Fruit fly (Drosophila melanogaster) whole organism, embryonic: ENCODE data around the gene AOX1.

Source experiments
- Antp ChIP-seq: fragments of 200-800 bp; sonication (Bioruptor generic); optimal IDR thresholded peaks from 3 replicates; lab custom pipeline; 2016; ENCODE audit warnings: missing biosample characterization, missing genetic modification characterization
- Blimp-1 ChIP-seq: fragments of 200-800 bp; sonication (Bioruptor generic); optimal IDR thresholded peaks from 3 replicates; lab custom pipeline; 2018; ENCODE audit warnings: missing biosample characterization, missing genetic modification characterization, mild to moderate bottlenecking, moderate library complexity, missing genetic modification reagents
- BtbVII ChIP-seq: fragments of 200-800 bp; sonication (Bioruptor generic); optimal IDR thresholded peaks from 3 replicates; lab custom pipeline; 2017; ENCODE audit warnings: missing biosample characterization, mild to moderate bottlenecking, missing genetic modification characterization
- CG10979 ChIP-seq: fragments of 200-800 bp; sonication (Bioruptor generic); optimal IDR thresholded peaks from 2 replicates; lab custom pipeline; 2018; ENCODE audit warnings: missing biosample characterization, mild to moderate bottlenecking, missing genetic modification characterization, moderate library complexity
- CG11504 ChIP-seq: fragments of 200-800 bp; sonication (Bioruptor generic); optimal IDR thresholded peaks from 3 replicates; lab custom pipeline; 2019; ENCODE audit warnings: missing biosample characterization, mild to moderate bottlenecking, missing genetic modification characterization, moderate library complexity
- CG15514 ChIP-seq: fragments of 200-800 bp; sonication (Bioruptor generic); optimal IDR thresholded peaks from 3 replicates; lab custom pipeline; 2017; ENCODE audit warnings: missing biosample characterization, missing genetic modification characterization, mild to moderate bottlenecking, moderate library complexity, missing genetic modification reagents
- CG18262 ChIP-seq: fragments of 200-800 bp; optimal IDR thresholded peaks from 3 replicates; lab custom pipeline; 2019; ENCODE audit warnings: missing biosample characterization, mild to moderate bottlenecking, missing genetic modification characterization, moderate library complexity
- CG18599 ChIP-seq: fragments of 200-800 bp; sonication (Bioruptor generic); optimal IDR thresholded peaks from 3 replicates; lab custom pipeline; 2017; ENCODE audit warnings: missing biosample characterization, missing genetic modification characterization, mild to moderate bottlenecking, moderate library complexity, missing genetic modification reagents
- CG2678 ChIP-seq: fragments of 200-800 bp; sonication (Bioruptor generic); optimal IDR thresholded peaks from 3 replicates; lab custom pipeline; 2019; ENCODE audit warnings: missing biosample characterization, mild to moderate bottlenecking, missing genetic modification characterization, moderate library complexity
- CG2712 ChIP-seq: fragments of 200-800 bp; optimal IDR thresholded peaks from 3 replicates; lab custom pipeline; 2019; ENCODE audit warnings: missing biosample characterization, mild to moderate bottlenecking, missing genetic modification characterization, moderate library complexity
- CG32767 ChIP-seq: fragments of 200-800 bp; sonication (Bioruptor generic); IDR thresholded peaks from 2 replicates; pipeline ENCODE4 v1.3.6; 2022; ENCODE audit warnings: missing biosample characterization, missing genetic modification characterization
- CG4404 ChIP-seq: fragments of 200-800 bp; sonication (Bioruptor generic); IDR thresholded peaks from 2 replicates; pipeline ENCODE4 v1.3.6; 2022; ENCODE audit warnings: missing biosample characterization, missing genetic modification characterization
- CG4617 ChIP-seq: fragments of 200-800 bp; sonication (Bioruptor generic); optimal IDR thresholded peaks from 3 replicates; lab custom pipeline; 2016; ENCODE audit warnings: missing biosample characterization, missing genetic modification characterization, borderline replicate concordance
- D ChIP-seq, 2 experiments: fragments of 200-800 bp in 1 of 2; fragments of >200 bp in 1 of 2; sonication (Bioruptor generic) in 1 of 2; optimal IDR thresholded peaks; 2 replicates in 1 of 2; 3 replicates in 1 of 2; lab custom pipeline; 2017; ENCODE audit warnings: mild to moderate bottlenecking in 1 of 2, missing biosample characterization in 1 of 2, missing genetic modification characterization in 1 of 2, missing genetic modification reagents in 1 of 2
- Dad ChIP-seq: fragments of 200-800 bp; sonication (Bioruptor generic); optimal IDR thresholded peaks from 3 replicates; lab custom pipeline; 2016; ENCODE audit warnings: missing biosample characterization, missing genetic modification characterization
- Dfd ChIP-seq, 2 experiments: fragments of >200 bp; optimal IDR thresholded peaks; 2 replicates each; lab custom pipeline; 2017; ENCODE audit warnings: missing biosample characterization in 2 of 2, missing genetic modification characterization in 2 of 2
- Drgx ChIP-seq: fragments of 200-800 bp; sonication (Bioruptor generic); IDR thresholded peaks from 2 replicates; pipeline ENCODE4 v1.3.6; 2022; ENCODE audit warnings: missing biosample characterization, missing genetic modification characterization
- Ets65A ChIP-seq: fragments of 200-800 bp; sonication (Bioruptor generic); peaks from one replicate; lab custom pipeline; 2016; ENCODE audit warnings: missing biosample characterization, missing genetic modification characterization
- Kr ChIP-seq: fragments of 200-800 bp; sonication (Bioruptor generic); optimal IDR thresholded peaks from 2 replicates; lab custom pipeline; 2017; ENCODE audit warnings: missing biosample characterization, mild to moderate bottlenecking, missing genetic modification characterization
- Max ChIP-seq: fragments of 200-800 bp; sonication (Bioruptor generic); optimal IDR thresholded peaks from 2 replicates; lab custom pipeline; 2016; ENCODE audit warnings: missing biosample characterization, mild to moderate bottlenecking, missing genetic modification characterization
- Sin3A ChIP-seq: fragments of >200 bp; optimal IDR thresholded peaks from 2 replicates; lab custom pipeline; 2018
- Sox102F ChIP-seq: fragments of 200-800 bp; sonication (Bioruptor generic); optimal IDR thresholded peaks from 2 replicates; lab custom pipeline; 2018; ENCODE audit warnings: missing biosample characterization, mild to moderate bottlenecking, missing genetic modification characterization, moderate library complexity
- Sry-δ ChIP-seq: fragments of 200-800 bp; sonication (Bioruptor generic); optimal IDR thresholded peaks from 2 replicates; lab custom pipeline; 2016; ENCODE audit warnings: missing biosample characterization, missing genetic modification characterization
- Trl ChIP-seq, 3 experiments: fragments of >200 bp in 2 of 3; fragments of 200-800 bp in 1 of 3; sonication (Bioruptor generic) in 1 of 3; optimal IDR thresholded peaks; 2 replicates in 1 of 3; 3 replicates in 2 of 3; lab custom pipeline; 2016 to 2017; ENCODE audit warnings: missing biosample characterization in 1 of 3, missing genetic modification characterization in 1 of 3
- bab2 ChIP-seq: fragments of 200-800 bp; sonication (Bioruptor generic); optimal IDR thresholded peaks from 2 replicates; lab custom pipeline; 2016; ENCODE audit warnings: missing biosample characterization, missing genetic modification characterization
- bsh ChIP-seq, 2 experiments: fragments of 200-800 bp; sonication (Bioruptor generic); optimal IDR thresholded peaks; 2 replicates each; lab custom pipeline; 2017 to 2018; ENCODE audit warnings: mild to moderate bottlenecking in 2 of 2, missing biosample characterization in 2 of 2, missing genetic modification characterization in 2 of 2, moderate library complexity in 1 of 2
- cato ChIP-seq: fragments of 200-800 bp; sonication (Bioruptor generic); optimal IDR thresholded peaks from 2 replicates; lab custom pipeline; 2016; ENCODE audit warnings: missing biosample characterization, missing genetic modification characterization, borderline replicate concordance
- cg ChIP-seq: fragments of 200-800 bp; sonication (Bioruptor generic); optimal IDR thresholded peaks from 3 replicates; lab custom pipeline; 2019; ENCODE audit warnings: missing biosample characterization, mild to moderate bottlenecking, missing genetic modification characterization, moderate library complexity
- chm ChIP-seq: fragments of 200-800 bp; sonication (Bioruptor generic); IDR thresholded peaks from 2 replicates; pipeline ENCODE4 v1.3.6; 2022; ENCODE audit warnings: missing biosample characterization, missing genetic modification characterization
- ci ChIP-seq: fragments of 200-800 bp; sonication (Bioruptor generic); IDR thresholded peaks from 3 replicates; pipeline ENCODE4 v1.3.6; 2022; ENCODE audit warnings: missing biosample characterization, missing genetic modification characterization
- crol ChIP-seq: fragments of 200-800 bp; sonication (Bioruptor generic); IDR thresholded peaks from 2 replicates; pipeline ENCODE4 v1.3.6; 2022; ENCODE audit warnings: missing biosample characterization, missing genetic modification characterization
- dmrt11E ChIP-seq: fragments of 200-800 bp; sonication (Bioruptor generic); optimal IDR thresholded peaks from 3 replicates; lab custom pipeline; 2018; ENCODE audit warnings: missing biosample characterization, mild to moderate bottlenecking, missing genetic modification characterization, moderate library complexity
- esg ChIP-seq: fragments of 200-800 bp; sonication (Bioruptor generic); conservative IDR thresholded peaks from 2 replicates; pipeline ENCODE4 v1.3.6; 2022; ENCODE audit warnings: missing biosample characterization, missing genetic modification characterization
- fd64A ChIP-seq: fragments of 200-800 bp; sonication (Bioruptor generic); optimal IDR thresholded peaks from 3 replicates; lab custom pipeline; 2018; ENCODE audit warnings: missing biosample characterization, mild to moderate bottlenecking, missing genetic modification characterization
- fru ChIP-seq: fragments of >200 bp; optimal IDR thresholded peaks from 2 replicates; lab custom pipeline; 2017
- h ChIP-seq: fragments of >200 bp; optimal IDR thresholded peaks from 2 replicates; lab custom pipeline; 2017
- jigr1 ChIP-seq: fragments of 200-800 bp; sonication (Bioruptor generic); IDR thresholded peaks from 3 replicates; pipeline ENCODE4 v1.3.6; 2022; ENCODE audit warnings: missing biosample characterization, missing genetic modification characterization
- mam ChIP-seq: fragments of 200-800 bp; sonication (Bioruptor generic); optimal IDR thresholded peaks from 3 replicates; lab custom pipeline; 2016; ENCODE audit warnings: missing biosample characterization, missing genetic modification characterization
- mld ChIP-seq: fragments of 200-800 bp; sonication (Bioruptor generic); IDR thresholded peaks from 3 replicates; pipeline ENCODE4 v1.3.6; 2022; ENCODE audit warnings: missing biosample characterization, missing genetic modification characterization; ENCODE audit not compliant: partially characterized antibody
- pan ChIP-seq, 4 experiments: fragments of >200 bp in 3 of 4; fragments of 200-800 bp in 1 of 4; sonication (Bioruptor generic) in 1 of 4; optimal IDR thresholded peaks in 3 of 4; IDR thresholded peaks in 1 of 4; 2 replicates each; pipeline versions ENCODE4 v1.3.6 to Lab custom; 2017 to 2022; ENCODE audit warnings: missing biosample characterization in 2 of 4, missing genetic modification characterization in 2 of 4, mixed read lengths in 1 of 4
- run ChIP-seq: fragments of 200-800 bp; sonication (Bioruptor generic); optimal IDR thresholded peaks from 3 replicates; lab custom pipeline; 2018; ENCODE audit warnings: missing biosample characterization, mild to moderate bottlenecking, missing genetic modification characterization
- sens ChIP-seq: fragments of 200-800 bp; sonication (Bioruptor generic); peaks from one replicate; lab custom pipeline; 2016; ENCODE audit warnings: missing biosample characterization, missing genetic modification characterization
- sens-2 ChIP-seq: fragments of 200-800 bp; sonication (Bioruptor generic); IDR thresholded peaks from 2 replicates; pipeline ENCODE4 v1.3.6; 2022; ENCODE audit warnings: missing biosample characterization, missing genetic modification characterization
- slp2 ChIP-seq: fragments of 200-800 bp; sonication (Bioruptor generic); optimal IDR thresholded peaks from 2 replicates; lab custom pipeline; 2016; ENCODE audit warnings: missing biosample characterization, missing genetic modification characterization
- twi ChIP-seq: fragments of 200-800 bp; optimal IDR thresholded peaks from 2 replicates; lab custom pipeline; 2019; ENCODE audit warnings: missing biosample characterization, mild to moderate bottlenecking, missing genetic modification characterization, moderate library complexity
- tx ChIP-seq: fragments of 200-800 bp; sonication (Bioruptor generic); optimal IDR thresholded peaks from 2 replicates; lab custom pipeline; 2016; ENCODE audit warnings: missing biosample characterization, missing genetic modification characterization
- unpg ChIP-seq: fragments of 200-800 bp; sonication (Bioruptor generic); optimal IDR thresholded peaks from 3 replicates; lab custom pipeline; 2018; ENCODE audit warnings: missing biosample characterization, mild to moderate bottlenecking, missing genetic modification characterization, moderate library complexity
- zen2 ChIP-seq: fragments of 200-800 bp; sonication (Bioruptor generic); IDR thresholded peaks from 3 replicates; pipeline ENCODE4 v1.3.6; 2022; ENCODE audit warnings: missing biosample characterization, missing genetic modification characterization; ENCODE audit not compliant: partially characterized antibody

Gene AOX1

dm6 chr3R:15580719-15581118, 43.6 kb upstream of the AOX1 start (continued):
- TF ChIP-seq Trl (optimal IDR thresholded peaks at IDR 0.05; lab: Kevin White, UChicago) (no peak), Trl (GFP tag; optimal IDR thresholded peaks at IDR 0.05; lab: Kevin White, UChicago) (no peak), crol (GFP tag; lab: Robert Waterston, UW) (no peak), bab2 (GFP tag; lab: Kevin White, UChicago) (no peak), Dad (no peak)

DNA sequence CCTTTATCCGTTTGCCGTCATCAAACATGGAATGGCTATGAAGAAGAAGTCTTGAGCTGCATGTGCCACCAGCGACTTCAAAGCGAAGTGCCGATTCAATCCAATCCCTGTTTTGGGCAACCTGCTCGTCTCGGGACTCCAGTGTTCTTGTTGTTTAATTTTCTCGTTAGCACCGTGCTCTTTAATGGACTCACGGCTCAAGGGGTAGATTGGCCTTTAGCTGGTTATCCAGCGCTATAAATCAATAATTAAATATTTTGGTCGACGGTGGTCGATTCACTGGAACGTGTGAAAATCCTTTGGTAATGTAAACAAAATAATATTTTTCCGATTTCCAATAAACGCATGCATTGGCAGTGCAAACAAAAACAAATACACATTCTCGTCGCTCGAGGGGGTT, 42.6 kb upstream of the AOX1 start:
- TF ChIP-seq CG32767 (GFP tag; lab: Robert Waterston, UW) (no peak), esg (GFP tag; lab: Robert Waterston, UW) (no peak), cg (no peak), pan (optimal IDR thresholded peaks at IDR 0.05; lab: Kevin White, UChicago) (no peak), pan (GFP tag; optimal IDR thresholded peaks at IDR 0.05 in 1 of 2, IDR thresholded peaks at IDR 0.05 in 1 of 2) (no peak), unpg (GFP tag; lab: Kevin White, UChicago) (no peak), mam (GFP tag; lab: Kevin White, UChicago) (no peak), Kr (GFP tag; lab: Kevin White, UChicago) (peak; percentile 51), Ets65A (peak; percentile 72), Dfd (GFP tag; optimal IDR thresholded peaks at IDR 0.05; lab: Kevin White, UChicago) (no peak), CG4617 (GFP tag; lab: Kevin White, UChicago) (no peak), chm (no peak)

DNA sequence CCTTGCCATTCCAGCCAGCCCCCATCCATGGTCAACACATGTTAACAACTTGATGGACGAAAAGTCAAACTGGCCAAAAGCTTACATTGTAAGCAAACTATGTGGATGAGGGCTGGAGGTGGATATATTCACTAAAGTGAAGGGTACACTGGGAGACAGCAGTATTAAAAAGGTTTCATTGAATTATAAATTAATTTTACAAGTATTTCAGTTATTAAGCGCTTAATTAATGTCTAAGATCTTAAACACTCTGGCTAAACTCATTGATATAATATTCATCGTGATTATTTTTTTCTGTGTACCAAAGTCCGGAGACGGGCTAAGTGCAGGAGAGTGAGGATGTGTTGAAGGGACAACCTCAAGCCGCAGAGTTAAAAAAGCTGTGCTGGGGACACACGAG, 31.5 kb upstream of the AOX1 start:
- peak; percentile 2 for TF ChIP-seq CG10979 (tag; lab: Kevin White, UChicago)
- peak; percentile 40 for TF ChIP-seq CG2712 (tag; lab: Kevin White, UChicago)
- TF ChIP-seq mld (GFP tag; lab: Robert Waterston, UW) = no peak
- TF ChIP-seq CG2678 = peak; percentile 5
- no peak for TF ChIP-seq fru (lab: Kevin White, UChicago)
- TF ChIP-seq dmrt11E (tag; lab: Kevin White, UChicago) = peak; percentile 1
- TF ChIP-seq CG11504 (tag; lab: Kevin White, UChicago) = peak; percentile 25
- TF ChIP-seq sens-2 = no peak
- no peak for TF ChIP-seq CG15514 (GFP tag; lab: Kevin White, UChicago)
- no peak for TF ChIP-seq h (lab: Kevin White, UChicago)
- no peak for TF ChIP-seq ci
- no peak for TF ChIP-seq BtbVII (GFP tag; lab: Kevin White, UChicago)
- no peak for TF ChIP-seq run (tag; lab: Kevin White, UChicago)
- peak; percentile 24 for TF ChIP-seq CG18599 (GFP tag; lab: Kevin White, UChicago)
- no peak for TF ChIP-seq twi (tag; lab: Kevin White, UChicago)
- TF ChIP-seq tx = no peak
- TF ChIP-seq D (optimal IDR thresholded peaks at IDR 0.05; lab: Kevin White, UChicago) = no peak
- TF ChIP-seq D (GFP tag; optimal IDR thresholded peaks at IDR 0.05; lab: Kevin White, UChicago) = no peak
- TF ChIP-seq jigr1 (GFP tag; lab: Robert Waterston, UW) = no peak
- TF ChIP-seq Sox102F (GFP tag; lab: Kevin White, UChicago) = peak; percentile 7
- TF ChIP-seq slp2 = no peak
- TF ChIP-seq Blimp-1 (GFP tag; lab: Kevin White, UChicago) = peak; percentile 2
- TF ChIP-seq CG18262 (tag; lab: Kevin White, UChicago) = no peak
- TF ChIP-seq Max (GFP tag; lab: Kevin White, UChicago) = no peak
- TF ChIP-seq sens = peak; percentile 50
- TF ChIP-seq fd64A (GFP tag; lab: Kevin White, UChicago) = no peak
- peak; percentile 19; the same call in 1 of the 2 replicates for TF ChIP-seq CG4404 (GFP tag; lab: Robert Waterston, UW)
- peak in 1 of 2 experiments; percentile 21 for TF ChIP-seq bsh (GFP tag; optimal IDR thresholded peaks at IDR 0.05; lab: Kevin White, UChicago)
- no peak for TF ChIP-seq Sry-δ (GFP tag; lab: Kevin White, UChicago)
- no peak for TF ChIP-seq cato (GFP tag; lab: Kevin White, UChicago)
- TF ChIP-seq zen2 (GFP tag; lab: Robert Waterston, UW) = no peak
- TF ChIP-seq Antp (GFP tag; lab: Kevin White, UChicago) = no peak
- TF ChIP-seq Sin3A = no peak
- TF ChIP-seq Drgx (GFP tag; lab: Robert Waterston, UW) = peak; percentile 40; the same call in 1 of the 2 replicates
